Worm (Caenorhabditis elegans): Measurements from ENCODE around the gene sri-30.

- TF ChIP-seq tab-1 (GFP tag; IDR thresholded peaks at IDR 0.05) (no peak), ztf-23 (GFP tag; IDR thresholded peaks at IDR 0.05) (no peak), ztf-29 (GFP tag; IDR thresholded peaks at IDR 0.05) (no peak), flt-1 (GFP tag; IDR thresholded peaks at IDR 0.05) (no peak), ref-1 (GFP tag; conservative IDR thresholded peaks at IDR 0.05) (no peak), klf-2 (GFP tag; conservative IDR thresholded peaks at IDR 0.05) (no peak), cog-1 (tag; optimal IDR thresholded peaks at IDR 0.05) (no peak), med-1 (GFP tag; optimal IDR thresholded peaks at IDR 0.05; ENCODE audit: insufficient read depth) (no peak), T22C8.4 (GFP tag; IDR thresholded peaks at IDR 0.05) (no peak)
Measured at ce11 chrII:3003667-3004066, 42.3 kb upstream of the sri-30 start, which contains the start of gene lido-11.

Data from whole organism, midembryonic.